Worm (Caenorhabditis elegans) whole organism, L3 larva: ENCODE data around the gene gst-3.

Source experiments
- R02D3.7 ChIP-seq: fragments of 150-350 bp; optimal IDR thresholded peaks from 2 replicates; lab custom pipeline; 2014; ENCODE audit warnings: missing biosample characterization, missing genetic modification characterization
- aly-2 ChIP-seq: fragments of 150-350 bp; optimal IDR thresholded peaks from 2 replicates; lab custom pipeline; 2014; ENCODE audit warnings: missing biosample characterization, missing genetic modification characterization
- ceh-16 ChIP-seq: sonication (generic microtip); optimal IDR thresholded peaks from 2 replicates; lab custom pipeline; 2017; ENCODE audit warnings: missing biosample characterization, missing genetic modification characterization
- ceh-28 ChIP-seq: fragments of 150-350 bp; optimal IDR thresholded peaks from 2 replicates; lab custom pipeline; 2014; ENCODE audit warnings: missing biosample characterization, missing genetic modification reagents, missing genetic modification characterization
- ceh-9 ChIP-seq: sonication (generic microtip); optimal IDR thresholded peaks from 2 replicates; lab custom pipeline; 2018; ENCODE audit warnings: missing biosample characterization, missing genetic modification characterization
- daf-12 ChIP-seq: fragments of 150-350 bp; optimal IDR thresholded peaks from 2 replicates; lab custom pipeline; 2014; ENCODE audit warnings: missing biosample characterization, missing genetic modification reagents, missing genetic modification characterization
- egl-27 ChIP-seq: sonication (generic microtip); optimal IDR thresholded peaks from 4 replicates; lab custom pipeline; 2017; ENCODE audit warnings: missing biosample characterization, missing genetic modification reagents, missing genetic modification characterization
- egl-5 ChIP-seq: fragments of 150-350 bp; optimal IDR thresholded peaks from 2 replicates; lab custom pipeline; 2017; ENCODE audit warnings: missing biosample characterization, missing genetic modification reagents, missing genetic modification characterization, inconsistent platforms
- elt-1 ChIP-seq: fragments of 150-350 bp; optimal IDR thresholded peaks from 2 replicates; lab custom pipeline; 2014; ENCODE audit warnings: missing biosample characterization, missing genetic modification characterization
- elt-2 ChIP-seq: sonication (generic microtip); optimal IDR thresholded peaks from 2 replicates; lab custom pipeline; 2016; ENCODE audit warnings: missing genetic modification reagents, mild to moderate bottlenecking, missing genetic modification characterization, missing compliant biosample characterization
- eor-1 ChIP-seq, 2 experiments: fragments of 150-350 bp; optimal IDR thresholded peaks; 2 replicates each; lab custom pipeline; 2014 to 2018; ENCODE audit warnings: missing biosample characterization in 2 of 2, missing genetic modification characterization in 2 of 2
- fkh-10 ChIP-seq: sonication (generic microtip); optimal IDR thresholded peaks from 2 replicates; lab custom pipeline; 2017; ENCODE audit warnings: missing biosample characterization, missing genetic modification reagents, missing genetic modification characterization
- fos-1 ChIP-seq: fragments of 150-350 bp; optimal IDR thresholded peaks from 2 replicates; lab custom pipeline; 2014; ENCODE audit warnings: missing biosample characterization, missing genetic modification characterization
- hmg-11 ChIP-seq: sonication (generic microtip); optimal IDR thresholded peaks from 2 replicates; lab custom pipeline; 2016; ENCODE audit warnings: missing genetic modification characterization, missing compliant biosample characterization
- lin-15B ChIP-seq: fragments of 150-350 bp; optimal IDR thresholded peaks from 2 replicates; lab custom pipeline; 2014; ENCODE audit warnings: missing biosample characterization, missing genetic modification characterization
- lsy-12 ChIP-seq: sonication (generic microtip); optimal IDR thresholded peaks from 2 replicates; lab custom pipeline; 2016; ENCODE audit warnings: mild to moderate bottlenecking, missing genetic modification characterization, missing compliant biosample characterization
- mdl-1 ChIP-seq: fragments of 150-350 bp; optimal IDR thresholded peaks from 2 replicates; lab custom pipeline; 2014; ENCODE audit warnings: missing biosample characterization, missing genetic modification characterization
- mml-1 ChIP-seq: fragments of 150-350 bp; sonication (generic microtip); optimal IDR thresholded peaks from 3 replicates; lab custom pipeline; 2014; ENCODE audit warnings: missing biosample characterization, missing genetic modification characterization
- nfya-1 ChIP-seq: sonication (generic microtip); optimal IDR thresholded peaks from 2 replicates; lab custom pipeline; 2017; ENCODE audit warnings: missing genetic modification characterization, mild to moderate bottlenecking, missing compliant biosample characterization, antibody characterized with exemption, moderate library complexity; ENCODE audit not compliant: insufficient read depth
- nhr-11 ChIP-seq: fragments of 150-350 bp; optimal IDR thresholded peaks from 2 replicates; lab custom pipeline; 2014; ENCODE audit warnings: missing biosample characterization, missing genetic modification characterization
- nhr-23 ChIP-seq: fragments of 150-350 bp; optimal IDR thresholded peaks from 2 replicates; lab custom pipeline; 2014; ENCODE audit warnings: missing biosample characterization, missing genetic modification reagents, missing genetic modification characterization
- nhr-25 ChIP-seq: sonication (generic microtip); optimal IDR thresholded peaks from 2 replicates; lab custom pipeline; 2017; ENCODE audit warnings: missing biosample characterization, missing genetic modification characterization
- nhr-67 ChIP-seq: fragments of 150-350 bp; optimal IDR thresholded peaks from 2 replicates; lab custom pipeline; 2014; ENCODE audit warnings: missing biosample characterization, missing genetic modification characterization
- nhr-77 ChIP-seq: fragments of 150-350 bp; optimal IDR thresholded peaks from 2 replicates; lab custom pipeline; 2014; ENCODE audit warnings: missing biosample characterization, missing genetic modification characterization
- pha-4 ChIP-seq: fragments of 150-350 bp; optimal IDR thresholded peaks from 2 replicates; lab custom pipeline; 2014; ENCODE audit warnings: missing biosample characterization, missing genetic modification reagents, missing genetic modification characterization
- pqm-1 ChIP-seq: fragments of 150-350 bp; optimal IDR thresholded peaks from 2 replicates; lab custom pipeline; 2017; ENCODE audit warnings: missing biosample characterization, missing genetic modification characterization, inconsistent platforms
- skn-1 ChIP-seq: fragments of 150-350 bp; optimal IDR thresholded peaks from 2 replicates; lab custom pipeline; 2014; ENCODE audit warnings: missing biosample characterization, missing genetic modification characterization
- tbx-2 ChIP-seq: sonication (generic microtip); optimal IDR thresholded peaks from 2 replicates; lab custom pipeline; 2016; ENCODE audit warnings: mild to moderate bottlenecking, missing genetic modification characterization, missing compliant biosample characterization
- unc-39 ChIP-seq: sonication (generic microtip); optimal IDR thresholded peaks from 4 replicates; lab custom pipeline; 2017; ENCODE audit warnings: missing biosample characterization, missing genetic modification characterization
- zag-1 ChIP-seq: fragments of 150-350 bp; optimal IDR thresholded peaks from 2 replicates; lab custom pipeline; 2014; ENCODE audit warnings: missing biosample characterization, missing genetic modification characterization

Gene gst-3

ce11 chrIV:10174932-10175732 lies 35.1 kb upstream of the gst-3 start:
- TF ChIP-seq nhr-11 (tag; lab: Kevin White, UChicago): no peak
- TF ChIP-seq pha-4 (tag; lab: Kevin White, UChicago): peak; percentile 56
- TF ChIP-seq hmg-11 (tag; lab: Kevin White, UChicago): peak; percentile 37
- peak; percentile 24 for TF ChIP-seq ceh-28
- peak; percentile 29 for TF ChIP-seq nfya-1
- peak; percentile 45 for TF ChIP-seq elt-2
- no peak for TF ChIP-seq mml-1 (tag; lab: Kevin White, UChicago)
- TF ChIP-seq nhr-25: peak; percentile 16

- TF ChIP-seq zag-1 (tag; lab: Kevin White, UChicago): no peak
- no peak for TF ChIP-seq fos-1 (tag; lab: Kevin White, UChicago)
- TF ChIP-seq egl-5 (tag; lab: Kevin White, UChicago): peak; percentile 52
- no peak for TF ChIP-seq nhr-77
Observed at ce11 chrIV:10174328-10174727, 34.3 kb upstream of the gst-3 start, which contains the start of gene pxf-1. Gene pxf-1, minus strand, starts transcription at chrIV:10174341.

ce11 chrIV:10170808-10171207 lies 30.8 kb upstream of the gst-3 start:
- TF ChIP-seq fkh-10 (GFP tag; lab: Kevin White, UChicago): peak; percentile 93
- no peak for TF ChIP-seq ceh-16 (tag; lab: Kevin White, UChicago)

- no peak for TF ChIP-seq ceh-16 (tag; lab: Kevin White, UChicago)
- TF ChIP-seq R02D3.7 (tag; lab: Kevin White, UChicago): no peak
- no peak for TF ChIP-seq daf-12 (tag; lab: Kevin White, UChicago)
- no peak for TF ChIP-seq pha-4 (tag; lab: Kevin White, UChicago)
- TF ChIP-seq eor-1 (tag; optimal IDR thresholded peaks at IDR 0.05; lab: Kevin White, UChicago): no peak
- no peak for TF ChIP-seq tbx-2 (tag; lab: Kevin White, UChicago)
Observed at ce11 chrIV:10164086-10164485, 24.0 kb upstream of the gst-3 start.

ce11 chrIV:10161706-10162105 lies 21.7 kb upstream of the gst-3 start, which contains the start of gene pps-1:
Gene pps-1, plus strand, starts transcription at chrIV:10162006.
- no peak for TF ChIP-seq egl-27 (tag; lab: Kevin White, UChicago)
- TF ChIP-seq aly-2 (tag; lab: Kevin White, UChicago): no peak
- TF ChIP-seq pqm-1 (tag; lab: Kevin White, UChicago): no peak
- TF ChIP-seq nhr-67 (tag; lab: Kevin White, UChicago): no peak

ce11 chrIV:10157489-10158088 lies 17.5 kb upstream of the gst-3 start, which contains the start of gene ttr-53:
Gene ttr-53, plus strand, starts transcription at chrIV:10158038.
- TF ChIP-seq elt-2 (no peak), pha-4 (tag; lab: Kevin White, UChicago) (no peak), skn-1 (tag; lab: Kevin White, UChicago) (no peak), ceh-28 (no peak), eor-1 (tag; optimal IDR thresholded peaks at IDR 0.05; lab: Kevin White, UChicago) (no peak), elt-1 (tag; lab: Kevin White, UChicago) (no peak), mdl-1 (tag; lab: Kevin White, UChicago) (no peak)

ce11 chrIV:10157034-10157433 lies 17.0 kb upstream of the gst-3 start:
- TF ChIP-seq lsy-12 (tag; lab: Kevin White, UChicago): no peak
- TF ChIP-seq, all 47 proteins: peak for 0

- TF ChIP-seq lsy-12 (tag; lab: Kevin White, UChicago) (no peak), lin-15B (tag; lab: Kevin White, UChicago) (no peak), daf-12 (tag; lab: Kevin White, UChicago) (no peak), ceh-9 (tag; lab: Kevin White, UChicago) (no peak), pqm-1 (tag; lab: Kevin White, UChicago) (no peak), ceh-28 (no peak), nhr-23 (tag; lab: Kevin White, UChicago) (no peak), unc-39 (no peak), ceh-16 (tag; lab: Kevin White, UChicago) (no peak), R02D3.7 (tag; lab: Kevin White, UChicago) (no peak), mml-1 (tag; lab: Kevin White, UChicago) (no peak), zag-1 (tag; lab: Kevin White, UChicago) (no peak), tbx-2 (tag; lab: Kevin White, UChicago) (no peak), nhr-11 (tag; lab: Kevin White, UChicago) (no peak)
- TF ChIP-seq, all 47 proteins: peak for 0
Observed at ce11 chrIV:10155475-10155874, 15.4 kb upstream of the gst-3 start, which contains the start of gene ttr-54. Gene ttr-54, plus strand, starts transcription at chrIV:10155775.
